Worm (Caenorhabditis elegans) whole organism, mixed stage, embryonic: Measurements from ENCODE around the gene dct-19.

Source experiments
- M03D4.4 ChIP-seq: sonication (generic microtip); optimal IDR thresholded peaks from 2 replicates; lab custom pipeline; 2017; ENCODE audit warnings: mild to moderate bottlenecking, missing genetic modification characterization, missing compliant biosample characterization
- blmp-1 ChIP-seq: fragments of 150-350 bp; optimal IDR thresholded peaks from 2 replicates; lab custom pipeline; 2014; ENCODE audit warnings: missing biosample characterization, missing genetic modification characterization
- ceh-39 ChIP-seq: fragments of 150-350 bp; optimal IDR thresholded peaks from 2 replicates; lab custom pipeline; 2014; ENCODE audit warnings: missing biosample characterization, missing genetic modification characterization
- ceh-43 ChIP-seq: fragments of 200-800 bp; sonication (Bioruptor generic); optimal IDR thresholded peaks from 2 replicates; lab custom pipeline; 2018; ENCODE audit warnings: mild to moderate bottlenecking, missing genetic modification characterization, moderate library complexity, missing compliant biosample characterization
- ceh-83 ChIP-seq: fragments of 200-800 bp; sonication (Bioruptor generic); optimal IDR thresholded peaks from 2 replicates; lab custom pipeline; 2018; ENCODE audit warnings: mild to moderate bottlenecking, missing genetic modification characterization, missing compliant biosample characterization
- cnd-1 ChIP-seq: fragments of 200-800 bp; sonication (Bioruptor generic); optimal IDR thresholded peaks from 2 replicates; lab custom pipeline; 2018; ENCODE audit warnings: mild to moderate bottlenecking, missing genetic modification characterization, missing compliant biosample characterization
- drap-1 ChIP-seq: fragments of 200-800 bp; sonication (Bioruptor generic); optimal IDR thresholded peaks from 3 replicates; lab custom pipeline; 2018; ENCODE audit warnings: mild to moderate bottlenecking, missing genetic modification characterization, missing compliant biosample characterization
- elt-1 ChIP-seq: sonication (generic microtip); optimal IDR thresholded peaks from 2 replicates; lab custom pipeline; 2017; ENCODE audit warnings: missing genetic modification characterization, mild to moderate bottlenecking, missing compliant biosample characterization, antibody characterized with exemption, moderate library complexity, borderline replicate concordance; ENCODE audit not compliant: insufficient read depth
- elt-3 ChIP-seq: fragments of 150-350 bp; optimal IDR thresholded peaks from 2 replicates; lab custom pipeline; 2014; ENCODE audit warnings: missing biosample characterization, missing genetic modification characterization
- flh-1 ChIP-seq: fragments of 200-800 bp; sonication (Bioruptor generic); optimal IDR thresholded peaks from 2 replicates; lab custom pipeline; 2018; ENCODE audit warnings: mild to moderate bottlenecking, missing genetic modification characterization, moderate library complexity, missing compliant biosample characterization
- ham-2 ChIP-seq: fragments of 200-800 bp; sonication (Bioruptor generic); optimal IDR thresholded peaks from 2 replicates; lab custom pipeline; 2018; ENCODE audit warnings: mild to moderate bottlenecking, missing genetic modification characterization, missing compliant biosample characterization
- hlh-1 ChIP-seq: fragments of 150-350 bp; optimal IDR thresholded peaks from 2 replicates; lab custom pipeline; 2014; ENCODE audit warnings: missing biosample characterization, missing genetic modification reagents, missing genetic modification characterization
- lin-13 ChIP-seq: fragments of 150-350 bp; optimal IDR thresholded peaks from 2 replicates; lab custom pipeline; 2014; ENCODE audit warnings: missing biosample characterization, missing genetic modification characterization
- lin-32 ChIP-seq: fragments of 200-800 bp; sonication (Bioruptor generic); optimal IDR thresholded peaks from 2 replicates; lab custom pipeline; 2018; ENCODE audit warnings: mild to moderate bottlenecking, missing genetic modification characterization, missing compliant biosample characterization
- lsy-2 ChIP-seq: fragments of 150-350 bp; optimal IDR thresholded peaks from 2 replicates; lab custom pipeline; 2014; ENCODE audit warnings: missing biosample characterization, missing genetic modification characterization
- mab-5 ChIP-seq: fragments of 150-350 bp; optimal IDR thresholded peaks from 2 replicates; lab custom pipeline; 2014; ENCODE audit warnings: missing biosample characterization, missing genetic modification characterization
- mep-1 ChIP-seq: fragments of 150-350 bp; optimal IDR thresholded peaks from 2 replicates; lab custom pipeline; 2017; ENCODE audit warnings: missing biosample characterization, missing genetic modification reagents, missing genetic modification characterization, inconsistent platforms
- mls-2 ChIP-seq: sonication (generic microtip); optimal IDR thresholded peaks from 2 replicates; lab custom pipeline; 2016; ENCODE audit warnings: mild to moderate bottlenecking, missing genetic modification characterization, moderate library complexity, missing compliant biosample characterization
- nhr-12 ChIP-seq: fragments of 150-350 bp; optimal IDR thresholded peaks from 2 replicates; lab custom pipeline; 2014; ENCODE audit warnings: missing biosample characterization, missing genetic modification characterization
- nhr-237 ChIP-seq: fragments of 150-350 bp; optimal IDR thresholded peaks from 2 replicates; lab custom pipeline; 2014; ENCODE audit warnings: missing biosample characterization, missing genetic modification characterization
- nhr-28 ChIP-seq: fragments of 150-350 bp; optimal IDR thresholded peaks from 2 replicates; lab custom pipeline; 2014; ENCODE audit warnings: missing biosample characterization, missing genetic modification characterization
- nhr-76 ChIP-seq: sonication (generic microtip); optimal IDR thresholded peaks from 2 replicates; lab custom pipeline; 2017; ENCODE audit warnings: missing biosample characterization, missing genetic modification characterization
- pha-4 ChIP-seq: fragments of 150-350 bp; optimal IDR thresholded peaks from 2 replicates; lab custom pipeline; 2018; ENCODE audit warnings: missing biosample characterization, missing genetic modification reagents, missing genetic modification characterization
- sem-2 ChIP-seq: fragments of 200-800 bp; sonication (Bioruptor generic); optimal IDR thresholded peaks from 2 replicates; lab custom pipeline; 2018; ENCODE audit warnings: mild to moderate bottlenecking, missing genetic modification characterization, missing compliant biosample characterization
- snpc-4 ChIP-seq: fragments of 150-350 bp; optimal IDR thresholded peaks from 2 replicates; lab custom pipeline; 2014; ENCODE audit warnings: missing biosample characterization, missing genetic modification characterization
- sptf-1 ChIP-seq: sonication (generic microtip); optimal IDR thresholded peaks from 2 replicates; lab custom pipeline; 2017; ENCODE audit warnings: mild to moderate bottlenecking, missing genetic modification characterization, moderate library complexity, missing compliant biosample characterization
- tbx-8 ChIP-seq: fragments of 200-800 bp; sonication (Bioruptor generic); optimal IDR thresholded peaks from 2 replicates; lab custom pipeline; 2018; ENCODE audit warnings: mild to moderate bottlenecking, missing genetic modification characterization, moderate library complexity, missing compliant biosample characterization
- unc-120 ChIP-seq: sonication (generic microtip); optimal IDR thresholded peaks from 2 replicates; lab custom pipeline; 2017; ENCODE audit warnings: missing genetic modification characterization, missing compliant biosample characterization; ENCODE audit not compliant: poor library complexity, severe bottlenecking
- unc-39 ChIP-seq: fragments of 150-350 bp; optimal IDR thresholded peaks from 2 replicates; lab custom pipeline; 2014; ENCODE audit warnings: missing biosample characterization, missing genetic modification characterization
- unc-62 ChIP-seq: fragments of 150-350 bp; optimal IDR thresholded peaks from 2 replicates; lab custom pipeline; 2014; ENCODE audit warnings: missing biosample characterization, missing genetic modification reagents, missing genetic modification characterization
- zip-8 ChIP-seq: fragments of 150-350 bp; optimal IDR thresholded peaks from 2 replicates; lab custom pipeline; 2014; ENCODE audit warnings: missing biosample characterization, missing genetic modification characterization
- ztf-11 ChIP-seq: fragments of 150-350 bp; optimal IDR thresholded peaks from 2 replicates; lab custom pipeline; 2014; ENCODE audit warnings: missing biosample characterization, missing genetic modification characterization

The dct-19 gene

ce11 chrIV:12948470-12948869, 5.7 kb downstream of the dct-19 start, which contains the start of gene F55G11.10:
Gene F55G11.10 (plus strand): TSS chrIV:12948770.
- TF ChIP-seq cnd-1 (no peak), lsy-2 (tag; lab: Kevin White, UChicago) (no peak), ztf-11 (tag; lab: Kevin White, UChicago) (no peak), hlh-1 (tag; lab: Kevin White, UChicago) (no peak), lin-13 (tag; lab: Kevin White, UChicago) (no peak), zip-8 (tag; lab: Kevin White, UChicago) (no peak), ceh-83 (GFP tag; lab: Kevin White, UChicago) (no peak), mep-1 (no peak), ham-2 (GFP tag; lab: Kevin White, UChicago) (no peak), blmp-1 (tag; lab: Kevin White, UChicago) (no peak), mab-5 (tag; lab: Kevin White, UChicago) (no peak), sptf-1 (no peak), nhr-12 (tag; lab: Kevin White, UChicago) (no peak), ceh-39 (tag; lab: Kevin White, UChicago) (no peak), unc-62 (GFP tag; lab: Kevin White, UChicago) (no peak), pha-4 (tag; lab: Kevin White, UChicago) (no peak), elt-1 (no peak)

- no peak for TF ChIP-seq drap-1 (GFP tag; lab: Kevin White, UChicago)
- no peak for TF ChIP-seq lin-32 (GFP tag; lab: Kevin White, UChicago)
- no peak for TF ChIP-seq pha-4 (tag; lab: Kevin White, UChicago)
- TF ChIP-seq unc-120 = no peak
- no peak for TF ChIP-seq unc-39
- TF ChIP-seq sem-2 (GFP tag; lab: Kevin White, UChicago) = no peak
- TF ChIP-seq ham-2 (GFP tag; lab: Kevin White, UChicago) = no peak
These were observed 15.0 kb downstream of the dct-19 start, which contains the start of gene F55G11.6 for ce11 chrIV:12957730-12958129. Gene F55G11.6 (plus strand): TSS chrIV:12958030.

- TF ChIP-seq mab-5 (tag; lab: Kevin White, UChicago) (no peak), nhr-76 (tag; lab: Kevin White, UChicago) (no peak), ceh-43 (GFP tag; lab: Kevin White, UChicago) (no peak), snpc-4 (tag; lab: Kevin White, UChicago) (no peak), flh-1 (GFP tag; lab: Kevin White, UChicago) (no peak), zip-8 (tag; lab: Kevin White, UChicago) (no peak)
These were observed 17.4 kb downstream of the dct-19 start, which contains the start of gene F55G11.7 for ce11 chrIV:12960136-12960535. Gene F55G11.7 (plus strand): TSS chrIV:12960436.

ce11 chrIV:12962564-12962963, 19.8 kb downstream of the dct-19 start, which contains the start of gene F55G11.8:
Gene F55G11.8 (plus strand): TSS chrIV:12962808.
- no peak for TF ChIP-seq lin-13 (tag; lab: Kevin White, UChicago)
- no peak for TF ChIP-seq lsy-2 (tag; lab: Kevin White, UChicago)
- TF ChIP-seq snpc-4 (tag; lab: Kevin White, UChicago) = no peak
- TF ChIP-seq flh-1 (GFP tag; lab: Kevin White, UChicago) = no peak
- TF ChIP-seq unc-120 = no peak
- TF ChIP-seq elt-1 = no peak
- TF ChIP-seq mab-5 (tag; lab: Kevin White, UChicago) = no peak
- TF ChIP-seq mep-1 = no peak
- TF ChIP-seq zip-8 (tag; lab: Kevin White, UChicago) = no peak
- no peak for TF ChIP-seq nhr-76 (tag; lab: Kevin White, UChicago)
- no peak for TF ChIP-seq sptf-1
- TF ChIP-seq tbx-8 (GFP tag; lab: Kevin White, UChicago) = no peak
- TF ChIP-seq nhr-28 (tag; lab: Kevin White, UChicago) = no peak
- TF ChIP-seq nhr-237 (tag; lab: Kevin White, UChicago) = no peak
- TF ChIP-seq mls-2 (tag; lab: Kevin White, UChicago) = no peak
- no peak for TF ChIP-seq unc-62 (GFP tag; lab: Kevin White, UChicago)
- no peak for TF ChIP-seq ztf-11 (tag; lab: Kevin White, UChicago)
- TF ChIP-seq ham-2 (GFP tag; lab: Kevin White, UChicago) = no peak
- no peak for TF ChIP-seq ceh-39 (tag; lab: Kevin White, UChicago)

ce11 chrIV:12964648-12965047, 21.9 kb downstream of the dct-19 start:
- TF ChIP-seq snpc-4 (tag; lab: Kevin White, UChicago) = no peak
- TF ChIP-seq nhr-12 (tag; lab: Kevin White, UChicago) = no peak
- no peak for TF ChIP-seq nhr-237 (tag; lab: Kevin White, UChicago)
- TF ChIP-seq ham-2 (GFP tag; lab: Kevin White, UChicago) = no peak
- no peak for TF ChIP-seq sem-2 (GFP tag; lab: Kevin White, UChicago)
- no peak for TF ChIP-seq mls-2 (tag; lab: Kevin White, UChicago)
- no peak for TF ChIP-seq blmp-1 (tag; lab: Kevin White, UChicago)
- TF ChIP-seq tbx-8 (GFP tag; lab: Kevin White, UChicago) = no peak
- no peak for TF ChIP-seq M03D4.4 (tag; lab: Kevin White, UChicago)
- TF ChIP-seq elt-3 = no peak
- no peak for TF ChIP-seq mep-1
- TF ChIP-seq unc-120 = no peak
- no peak for TF ChIP-seq lin-32 (GFP tag; lab: Kevin White, UChicago)
- no peak for TF ChIP-seq lin-13 (tag; lab: Kevin White, UChicago)
- TF ChIP-seq pha-4 (tag; lab: Kevin White, UChicago) = no peak
- no peak for TF ChIP-seq hlh-1 (tag; lab: Kevin White, UChicago)
- TF ChIP-seq unc-62 (GFP tag; lab: Kevin White, UChicago) = no peak
- no peak for TF ChIP-seq mab-5 (tag; lab: Kevin White, UChicago)
